Worm (Caenorhabditis elegans): ENCODE data around the gene lntl-1.

DNA sequence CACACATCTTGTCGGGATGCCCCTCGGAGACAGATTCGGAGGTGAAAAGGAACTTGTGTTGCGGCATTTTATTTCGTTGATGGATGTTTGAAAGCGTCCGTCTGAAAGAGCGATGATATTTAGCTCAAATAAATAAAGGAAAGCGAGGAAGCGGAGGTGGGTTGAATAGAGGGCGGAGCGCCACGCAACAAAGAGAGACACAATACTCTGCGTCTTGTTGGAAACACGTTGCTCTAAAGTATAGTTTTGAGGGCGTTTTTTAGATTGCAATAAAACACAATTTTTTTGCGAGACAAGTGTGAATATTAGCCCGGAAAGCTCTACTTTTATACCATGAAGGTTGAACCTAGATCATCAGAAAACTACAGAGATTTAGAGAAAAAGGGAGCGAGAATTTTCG is 39.4 kb upstream of the lntl-1 start, which contains the start of gene sams-4:
- TF ChIP-seq T22C8.4 (GFP tag; IDR thresholded peaks at IDR 0.05) = no peak
- TF ChIP-seq cog-1 (tag; optimal IDR thresholded peaks at IDR 0.05) = no peak
- no peak for TF ChIP-seq ztf-29 (GFP tag; IDR thresholded peaks at IDR 0.05)
- TF ChIP-seq ref-1 (GFP tag; conservative IDR thresholded peaks at IDR 0.05) = no peak
- no peak for TF ChIP-seq med-1 (GFP tag; optimal IDR thresholded peaks at IDR 0.05; ENCODE audit: insufficient read depth)
- no peak for TF ChIP-seq ztf-23 (GFP tag; IDR thresholded peaks at IDR 0.05)
- TF ChIP-seq tab-1 (GFP tag; IDR thresholded peaks at IDR 0.05) = no peak
- TF ChIP-seq klf-2 (GFP tag; conservative IDR thresholded peaks at IDR 0.05) = no peak
- TF ChIP-seq flt-1 (GFP tag; IDR thresholded peaks at IDR 0.05) = no peak
